Worm (Caenorhabditis elegans) whole organism, L4 larva: ENCODE data around the gene haf-2.

Source experiments
- D1046.2 ChIP-seq: fragments of 200-800 bp; sonication (Bioruptor generic); IDR thresholded peaks from 2 replicates; pipeline ENCODE4 v1.3.6; 2022; ENCODE audit warnings: missing genetic modification characterization, missing compliant biosample characterization
- R02D3.7 ChIP-seq: fragments of 150-350 bp; sonication (generic microtip); optimal IDR thresholded peaks from 3 replicates; lab custom pipeline; 2014; ENCODE audit warnings: missing biosample characterization, missing genetic modification characterization
- aly-2 ChIP-seq: sonication (generic microtip); optimal IDR thresholded peaks from 2 replicates; lab custom pipeline; 2018; ENCODE audit warnings: missing biosample characterization, missing genetic modification characterization
- ceh-44 ChIP-seq: fragments of 200-800 bp; sonication (Bioruptor generic); IDR thresholded peaks from 2 replicates; pipeline ENCODE4 v1.3.6; 2022; ENCODE audit warnings: missing genetic modification reagents, missing genetic modification characterization, missing compliant biosample characterization
- ceh-82 ChIP-seq: sonication (generic microtip); optimal IDR thresholded peaks from 2 replicates; lab custom pipeline; 2017; ENCODE audit warnings: missing biosample characterization, missing genetic modification characterization
- lin-13 ChIP-seq: fragments of 150-350 bp; optimal IDR thresholded peaks from 2 replicates; lab custom pipeline; 2014; ENCODE audit warnings: missing biosample characterization, missing genetic modification reagents, missing genetic modification characterization
- mxl-3 ChIP-seq: fragments of 200-800 bp; sonication (Bioruptor generic); optimal IDR thresholded peaks from 2 replicates; lab custom pipeline; 2018; ENCODE audit warnings: mild to moderate bottlenecking, missing genetic modification characterization, missing compliant biosample characterization
- nhr-11 ChIP-seq: fragments of 150-350 bp; optimal IDR thresholded peaks from 2 replicates; lab custom pipeline; 2014; ENCODE audit warnings: missing biosample characterization, missing genetic modification characterization
- nhr-237 ChIP-seq: sonication (generic microtip); optimal IDR thresholded peaks from 2 replicates; lab custom pipeline; 2017; ENCODE audit warnings: missing biosample characterization, missing genetic modification characterization
- nhr-76 ChIP-seq: fragments of 150-350 bp; optimal IDR thresholded peaks from 2 replicates; lab custom pipeline; 2014; ENCODE audit warnings: missing biosample characterization, missing genetic modification characterization
- snpc-4 ChIP-seq: fragments of 150-350 bp; optimal IDR thresholded peaks from 2 replicates; lab custom pipeline; 2014; ENCODE audit warnings: missing biosample characterization, missing genetic modification characterization
- unc-39 ChIP-seq: sonication (generic microtip); optimal IDR thresholded peaks from 2 replicates; lab custom pipeline; 2017; ENCODE audit warnings: missing biosample characterization, missing genetic modification characterization
- zag-1 ChIP-seq: fragments of 150-350 bp; optimal IDR thresholded peaks from 2 replicates; lab custom pipeline; 2014; ENCODE audit warnings: missing biosample characterization, missing genetic modification characterization

ce11 chrII:7381947-7382346 lies 25.7 kb upstream of the haf-2 start:
- TF ChIP-seq nhr-76 = no peak
- no peak for TF ChIP-seq snpc-4 (tag; lab: Kevin White, UChicago)
- no peak for TF ChIP-seq mxl-3 (GFP tag; lab: Kevin White, UChicago)
- TF ChIP-seq zag-1 (tag; lab: Kevin White, UChicago) = no peak
- TF ChIP-seq nhr-237 (tag; lab: Kevin White, UChicago) = no peak
- TF ChIP-seq R02D3.7 (tag; lab: Kevin White, UChicago) = no peak
- TF ChIP-seq ceh-44 = no peak
- TF ChIP-seq ceh-82 (tag; lab: Kevin White, UChicago) = no peak
- TF ChIP-seq aly-2 = no peak
- TF ChIP-seq nhr-11 (tag; lab: Kevin White, UChicago) = no peak
- no peak for TF ChIP-seq unc-39 (tag; lab: Kevin White, UChicago)
- no peak for TF ChIP-seq D1046.2 (GFP tag; lab: Robert Waterston, UW)
- no peak for TF ChIP-seq lin-13 (GFP tag; lab: Kevin White, UChicago)
